Worm (Caenorhabditis elegans): ENCODE measurements around the gene fbxa-64.

DNA sequence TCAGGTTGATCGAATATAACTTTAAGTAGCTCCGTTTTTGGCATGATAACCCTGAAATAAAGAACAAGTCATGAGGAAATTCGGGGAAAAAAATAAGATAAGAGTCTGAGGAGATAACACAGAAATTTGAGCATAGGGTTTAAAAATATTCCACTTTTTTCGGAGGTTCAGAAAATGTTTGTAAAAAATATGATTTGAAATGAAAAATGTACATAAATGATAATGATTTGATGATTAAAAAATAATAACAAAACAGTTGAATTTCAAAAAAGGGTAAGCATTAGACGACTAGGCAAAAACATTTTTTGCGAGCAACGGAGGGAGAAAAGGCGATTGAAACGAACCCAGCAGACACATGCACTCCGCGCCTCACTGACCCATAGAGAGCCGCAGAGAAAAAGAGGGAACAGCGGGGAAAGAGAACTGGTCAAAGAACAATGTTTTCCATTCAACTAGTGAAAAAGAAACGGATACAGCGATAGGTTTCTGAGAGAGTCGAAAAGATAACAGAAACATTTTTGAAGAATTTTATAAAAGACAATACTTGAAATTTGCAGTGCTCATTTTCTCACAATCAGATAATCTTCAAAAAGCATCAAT lies 34.2 kb upstream of the fbxa-64 start, which contains the start of gene arrd-18:
- TF ChIP-seq ztf-23 (GFP tag; IDR thresholded peaks at IDR 0.05): no peak
- no peak for TF ChIP-seq ztf-29 (GFP tag; IDR thresholded peaks at IDR 0.05)
- no peak for TF ChIP-seq cog-1 (tag; optimal IDR thresholded peaks at IDR 0.05)
- TF ChIP-seq flt-1 (GFP tag; IDR thresholded peaks at IDR 0.05): no peak
- no peak for TF ChIP-seq T22C8.4 (GFP tag; IDR thresholded peaks at IDR 0.05)
- no peak for TF ChIP-seq ref-1 (GFP tag; conservative IDR thresholded peaks at IDR 0.05)
- TF ChIP-seq klf-2 (GFP tag; conservative IDR thresholded peaks at IDR 0.05): no peak
- no peak for TF ChIP-seq tab-1 (GFP tag; IDR thresholded peaks at IDR 0.05)
- TF ChIP-seq med-1 (GFP tag; optimal IDR thresholded peaks at IDR 0.05; ENCODE audit: insufficient read depth): no peak

Data from whole organism, midembryonic.